Worm (Caenorhabditis elegans) whole organism, L3 larva: ENCODE data around the gene C25G4.3.

Source experiments
- R02D3.7 ChIP-seq: fragments of 150-350 bp; optimal IDR thresholded peaks from 2 replicates; lab custom pipeline; 2014; ENCODE audit warnings: missing biosample characterization, missing genetic modification characterization
- ZK546.5 ChIP-seq: sonication (generic microtip); optimal IDR thresholded peaks from 2 replicates; lab custom pipeline; 2017; ENCODE audit warnings: missing biosample characterization, missing genetic modification characterization
- aly-2 ChIP-seq: fragments of 150-350 bp; optimal IDR thresholded peaks from 2 replicates; lab custom pipeline; 2014; ENCODE audit warnings: missing biosample characterization, missing genetic modification characterization
- ceh-28 ChIP-seq: fragments of 150-350 bp; optimal IDR thresholded peaks from 2 replicates; lab custom pipeline; 2014; ENCODE audit warnings: missing biosample characterization, missing genetic modification reagents, missing genetic modification characterization
- elt-2 ChIP-seq: sonication (generic microtip); optimal IDR thresholded peaks from 2 replicates; lab custom pipeline; 2016; ENCODE audit warnings: missing genetic modification reagents, mild to moderate bottlenecking, missing genetic modification characterization, missing compliant biosample characterization
- elt-3 ChIP-seq, 3 experiments: fragments of 150-350 bp in 1 of 3; sonication (generic microtip) in 2 of 3; optimal IDR thresholded peaks; 2 replicates in 2 of 3; 4 replicates in 1 of 3; lab custom pipeline; 2014 to 2017; ENCODE audit warnings: missing biosample characterization in 3 of 3, missing genetic modification characterization in 3 of 3
- eor-1 ChIP-seq, 2 experiments: fragments of 150-350 bp; optimal IDR thresholded peaks; 2 replicates each; lab custom pipeline; 2014 to 2018; ENCODE audit warnings: missing biosample characterization in 2 of 2, missing genetic modification characterization in 2 of 2
- fkh-10 ChIP-seq: sonication (generic microtip); optimal IDR thresholded peaks from 2 replicates; lab custom pipeline; 2017; ENCODE audit warnings: missing biosample characterization, missing genetic modification reagents, missing genetic modification characterization
- fkh-2 ChIP-seq: fragments of 150-350 bp; optimal IDR thresholded peaks from 2 replicates; lab custom pipeline; 2014; ENCODE audit warnings: missing biosample characterization, missing genetic modification reagents, missing genetic modification characterization
- hmg-11 ChIP-seq: sonication (generic microtip); optimal IDR thresholded peaks from 2 replicates; lab custom pipeline; 2016; ENCODE audit warnings: missing genetic modification characterization, missing compliant biosample characterization
- jun-1 ChIP-seq: fragments of 150-350 bp; optimal IDR thresholded peaks from 2 replicates; lab custom pipeline; 2014; ENCODE audit warnings: missing biosample characterization, missing genetic modification reagents, missing genetic modification characterization
- lin-15B ChIP-seq: fragments of 150-350 bp; optimal IDR thresholded peaks from 2 replicates; lab custom pipeline; 2014; ENCODE audit warnings: missing biosample characterization, missing genetic modification characterization
- lin-39 ChIP-seq: fragments of 150-350 bp; optimal IDR thresholded peaks from 2 replicates; lab custom pipeline; 2018; ENCODE audit warnings: missing biosample characterization, missing genetic modification reagents, missing genetic modification characterization
- lsy-12 ChIP-seq: sonication (generic microtip); optimal IDR thresholded peaks from 2 replicates; lab custom pipeline; 2016; ENCODE audit warnings: mild to moderate bottlenecking, missing genetic modification characterization, missing compliant biosample characterization
- nfya-1 ChIP-seq: sonication (generic microtip); optimal IDR thresholded peaks from 2 replicates; lab custom pipeline; 2017; ENCODE audit warnings: missing genetic modification characterization, mild to moderate bottlenecking, missing compliant biosample characterization, antibody characterized with exemption, moderate library complexity; ENCODE audit not compliant: insufficient read depth
- nhr-12 ChIP-seq: fragments of 150-350 bp; optimal IDR thresholded peaks from 2 replicates; lab custom pipeline; 2014; ENCODE audit warnings: missing biosample characterization, missing genetic modification characterization
- nhr-23 ChIP-seq: fragments of 150-350 bp; optimal IDR thresholded peaks from 2 replicates; lab custom pipeline; 2014; ENCODE audit warnings: missing biosample characterization, missing genetic modification reagents, missing genetic modification characterization
- nhr-237 ChIP-seq: fragments of 150-350 bp; optimal IDR thresholded peaks from 2 replicates; lab custom pipeline; 2014; ENCODE audit warnings: missing biosample characterization, missing genetic modification characterization
- nhr-25 ChIP-seq: sonication (generic microtip); optimal IDR thresholded peaks from 2 replicates; lab custom pipeline; 2017; ENCODE audit warnings: missing biosample characterization, missing genetic modification characterization
- nhr-28 ChIP-seq: fragments of 150-350 bp; optimal IDR thresholded peaks from 2 replicates; lab custom pipeline; 2014; ENCODE audit warnings: missing biosample characterization, missing genetic modification characterization
- nhr-43 ChIP-seq: sonication (generic microtip); optimal IDR thresholded peaks from 2 replicates; lab custom pipeline; 2016; ENCODE audit warnings: mild to moderate bottlenecking, missing genetic modification characterization, missing compliant biosample characterization; ENCODE audit not compliant: poor library complexity, severe bottlenecking
- nhr-76 ChIP-seq: fragments of 150-350 bp; sonication (generic microtip); optimal IDR thresholded peaks from 5 replicates; lab custom pipeline; 2014; ENCODE audit warnings: missing biosample characterization, missing genetic modification characterization
- nhr-77 ChIP-seq: fragments of 150-350 bp; optimal IDR thresholded peaks from 2 replicates; lab custom pipeline; 2014; ENCODE audit warnings: missing biosample characterization, missing genetic modification characterization
- pqm-1 ChIP-seq: fragments of 150-350 bp; optimal IDR thresholded peaks from 2 replicates; lab custom pipeline; 2017; ENCODE audit warnings: missing biosample characterization, missing genetic modification characterization, inconsistent platforms
- unc-39 ChIP-seq: sonication (generic microtip); optimal IDR thresholded peaks from 4 replicates; lab custom pipeline; 2017; ENCODE audit warnings: missing biosample characterization, missing genetic modification characterization
- unc-62 ChIP-seq: fragments of 150-350 bp; sonication (generic microtip); optimal IDR thresholded peaks from 4 replicates; lab custom pipeline; 2014; ENCODE audit warnings: missing biosample characterization, missing genetic modification reagents, missing genetic modification characterization
- zag-1 ChIP-seq: fragments of 150-350 bp; optimal IDR thresholded peaks from 2 replicates; lab custom pipeline; 2014; ENCODE audit warnings: missing biosample characterization, missing genetic modification characterization

The C25G4.3 gene

DNA sequence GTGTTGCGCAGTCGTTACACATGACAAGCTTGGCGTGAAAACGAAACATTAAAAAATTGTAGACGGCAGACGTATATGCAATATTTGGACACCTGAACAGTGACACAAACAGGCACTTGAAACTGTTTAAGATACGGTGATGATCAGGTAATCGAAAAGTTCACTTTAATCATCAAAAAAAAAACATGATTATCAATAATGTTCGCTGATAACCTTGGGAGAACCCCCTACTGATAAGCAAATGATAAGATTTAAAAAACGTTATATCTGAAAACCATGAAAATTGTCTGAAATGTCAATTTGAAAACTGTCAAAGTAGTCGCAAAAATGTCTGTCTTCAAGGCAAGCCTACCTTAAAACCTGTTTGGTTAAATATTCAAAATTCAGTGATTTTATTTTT lies 45.7 kb downstream of the C25G4.3 start:
- TF ChIP-seq elt-3 (tag; optimal IDR thresholded peaks at IDR 0.05; lab: Kevin White, UChicago) (peak in 1 of 3 experiments; percentile 83), lin-39 (tag; lab: Kevin White, UChicago) (no peak), nhr-25 (tag; lab: Kevin White, UChicago) (peak; percentile 44), pqm-1 (tag; lab: Kevin White, UChicago) (peak; percentile 19), elt-2 (tag; lab: Kevin White, UChicago) (peak; percentile 85), nhr-76 (tag; lab: Kevin White, UChicago) (no peak)

DNA sequence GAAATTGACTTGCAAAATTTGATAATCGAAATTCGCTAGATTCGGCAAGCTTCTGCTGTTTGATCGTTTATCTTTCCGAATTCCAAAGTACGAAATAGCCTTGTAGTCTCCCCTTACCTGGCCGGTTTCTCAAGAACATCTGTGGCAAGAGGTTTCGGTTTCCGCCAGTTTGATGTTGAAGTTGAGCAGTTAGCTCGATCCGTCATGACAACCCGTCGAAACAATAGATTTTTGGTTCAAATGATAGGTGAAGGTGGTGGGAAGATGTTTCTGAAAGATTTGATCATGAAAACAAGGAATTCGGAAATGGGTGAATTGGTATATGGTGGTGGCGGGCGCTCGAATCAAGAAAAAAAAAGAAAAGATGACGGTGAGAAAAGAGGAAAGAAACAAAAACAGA lies 47.2 kb downstream of the C25G4.3 start, which contains the start of gene acs-20:
Gene acs-20 (minus strand): TSS at position 270 of the 400 bp plus-strand sequence.
- TF ChIP-seq R02D3.7 (tag; lab: Kevin White, UChicago) = no peak
- no peak for TF ChIP-seq aly-2 (tag; lab: Kevin White, UChicago)
- TF ChIP-seq nhr-12 = no peak
- TF ChIP-seq lsy-12 (tag; lab: Kevin White, UChicago) = no peak
- no peak for TF ChIP-seq fkh-10 (GFP tag; lab: Kevin White, UChicago)
- no peak for TF ChIP-seq elt-2 (tag; lab: Kevin White, UChicago)
- no peak for TF ChIP-seq unc-39 (tag; lab: Kevin White, UChicago)
- no peak for TF ChIP-seq nhr-77
- no peak for TF ChIP-seq nhr-28 (tag; lab: Kevin White, UChicago)
- TF ChIP-seq ceh-28 (tag; lab: Kevin White, UChicago) = no peak
- no peak for TF ChIP-seq pqm-1 (tag; lab: Kevin White, UChicago)
- no peak for TF ChIP-seq nhr-43 (tag; lab: Kevin White, UChicago)
- TF ChIP-seq zag-1 (tag; lab: Kevin White, UChicago) = no peak
- no peak for TF ChIP-seq nhr-25 (tag; lab: Kevin White, UChicago)
- TF ChIP-seq hmg-11 (tag; lab: Kevin White, UChicago) = no peak

- TF ChIP-seq elt-3 (tag; optimal IDR thresholded peaks at IDR 0.05; lab: Kevin White, UChicago) (peak in 1 of 3 experiments; percentile 57), nfya-1 (peak; percentile 43), nhr-25 (tag; lab: Kevin White, UChicago) (peak; percentile 96), eor-1 (tag; optimal IDR thresholded peaks at IDR 0.05; lab: Kevin White, UChicago) (no peak), jun-1 (tag; lab: Kevin White, UChicago) (peak; percentile 2), elt-2 (tag; lab: Kevin White, UChicago) (no peak), nhr-23 (tag; lab: Kevin White, UChicago) (peak; percentile 90), nhr-12 (no peak), unc-62 (peak; percentile 54), ZK546.5 (tag; lab: Kevin White, UChicago) (no peak), nhr-43 (tag; lab: Kevin White, UChicago) (peak; percentile 61), lin-15B (peak; percentile 2), nhr-77 (no peak), lsy-12 (tag; lab: Kevin White, UChicago) (peak; percentile 10), unc-39 (tag; lab: Kevin White, UChicago) (no peak), fkh-2 (tag; lab: Kevin White, UChicago) (no peak), nhr-28 (tag; lab: Kevin White, UChicago) (no peak), nhr-237 (tag; lab: Kevin White, UChicago) (no peak), ceh-28 (tag; lab: Kevin White, UChicago) (peak; percentile 48)
These were observed 48.9 kb downstream of the C25G4.3 start for ce11 chrIV:12396645-12397258.
